Fruit fly (Drosophila melanogaster): ENCODE results near the gene eIF3e.
A peak's percentile ranks its signal among the peaks of the same experiment; 100 is the strongest.

The eIF3e gene

dm6 chr3L:16803708-16804350, 17.1 kb upstream of the eIF3e start (continued):
- TF ChIP-seq CG4282 (GFP tag; optimal IDR thresholded peaks at IDR 0.05) (no peak), lola (GFP tag; optimal IDR thresholded peaks at IDR 0.05) (no peak), Hr51 (GFP tag; optimal IDR thresholded peaks at IDR 0.05) (peak in 1 of 2 experiments; percentile 60), sug (tag; optimal IDR thresholded peaks at IDR 0.05) (peak; percentile 96), CG10274 (GFP tag; optimal IDR thresholded peaks at IDR 0.05) (peak; percentile 9), CG32532 (GFP tag; IDR thresholded peaks at IDR 0.05) (peak; percentile 45; the same call in 1 of the 2 replicates), Scr (GFP tag; IDR thresholded peaks at IDR 0.05; ENCODE audit: partially characterized antibody) (no peak), CG32772 (GFP tag; IDR thresholded peaks at IDR 0.05) (no peak), CG17385 (GFP tag; optimal IDR thresholded peaks at IDR 0.05) (no peak), CG11695 (GFP tag; IDR thresholded peaks at IDR 0.05) (no peak), klu (GFP tag; IDR thresholded peaks at IDR 0.05) (no peak), eve (GFP tag; optimal IDR thresholded peaks at IDR 0.05) (no peak), CG2202 (tag; optimal IDR thresholded peaks at IDR 0.05) (no peak), dysf (GFP tag; IDR thresholded peaks at IDR 0.05) (0 out of 3 replicates have a peak, but pooled peaks have one; percentile 24), insv (GFP tag; optimal IDR thresholded peaks at IDR 0.05) (no peak), otp (GFP tag; IDR thresholded peaks at IDR 0.05) (no peak), HLH54F (GFP tag; optimal IDR thresholded peaks at IDR 0.05) (no peak), tup (GFP tag; optimal IDR thresholded peaks at IDR 0.05) (no peak), peb (GFP tag; IDR thresholded peaks at IDR 0.05) (no peak), fu2 (GFP tag; optimal IDR thresholded peaks at IDR 0.05) (no peak), Dek (tag; optimal IDR thresholded peaks at IDR 0.05) (no peak), Lpt (GFP tag; optimal IDR thresholded peaks at IDR 0.05) (no peak), Bteb2 (GFP tag; optimal IDR thresholded peaks at IDR 0.05) (no peak), grn (GFP tag; optimal IDR thresholded peaks at IDR 0.05) (peak; percentile 27), CG2199 (GFP tag; IDR thresholded peaks at IDR 0.05) (no peak), CG3163 (GFP tag; optimal IDR thresholded peaks at IDR 0.05) (no peak), CG34224 (GFP tag; IDR thresholded peaks at IDR 0.05; ENCODE audit: partially characterized antibody) (no peak), Sry-β (GFP tag; optimal IDR thresholded peaks at IDR 0.05) (no peak), Antp (GFP tag; optimal IDR thresholded peaks at IDR 0.05) (no peak), sr (GFP tag; IDR thresholded peaks at IDR 0.05) (peak; percentile 40; the same call in 1 of the 3 replicates), CG30020 (tag; optimal IDR thresholded peaks at IDR 0.05) (no peak), CG17568 (GFP tag; optimal IDR thresholded peaks at IDR 0.05) (peak; percentile 55), CG4328 (GFP tag; optimal IDR thresholded peaks at IDR 0.05) (peak; percentile 34), CG6854 (GFP tag; optimal IDR thresholded peaks at IDR 0.05) (peak; percentile 25), bab2 (GFP tag; optimal IDR thresholded peaks at IDR 0.05) (no peak), CG9609 (GFP tag; optimal IDR thresholded peaks at IDR 0.05) (no peak), sens-2 (GFP tag; IDR thresholded peaks at IDR 0.05) (peak; percentile 66; the same call in 1 of the 2 replicates), nerfin-1 (tag; optimal IDR thresholded peaks at IDR 0.05) (peak; percentile 29), E2f2 (GFP tag; IDR thresholded peaks at IDR 0.05) (no peak), pho (GFP tag; optimal IDR thresholded peaks at IDR 0.05) (no peak), so (GFP tag; IDR thresholded peaks at IDR 0.05) (no peak), Vsx1 (GFP tag; optimal IDR thresholded peaks at IDR 0.05) (peak; percentile 63), CG11504 (tag; optimal IDR thresholded peaks at IDR 0.05) (peak; percentile 56)
